Worm (Caenorhabditis elegans): ENCODE measurements around the gene krr-1.

ce11 chrV:7236694-7237093 lies 5.7 kb downstream of the krr-1 start:
- TF ChIP-seq unc-55 (GFP tag; optimal IDR thresholded peaks at IDR 0.05) (no peak), nhr-12 (tag; optimal IDR thresholded peaks at IDR 0.05) (no peak), nhr-237 (tag; optimal IDR thresholded peaks at IDR 0.05) (no peak), alr-1 (tag; optimal IDR thresholded peaks at IDR 0.05) (no peak), ztf-4 (tag; optimal IDR thresholded peaks at IDR 0.05) (no peak), elt-1 (tag; optimal IDR thresholded peaks at IDR 0.05) (no peak), unc-39 (tag; optimal IDR thresholded peaks at IDR 0.05) (no peak), nhr-11 (tag; optimal IDR thresholded peaks at IDR 0.05) (no peak), aly-2 (tag; optimal IDR thresholded peaks at IDR 0.05) (no peak), snpc-4 (tag; optimal IDR thresholded peaks at IDR 0.05) (no peak), nhr-77 (tag; optimal IDR thresholded peaks at IDR 0.05) (no peak), C34F6.9 (tag; optimal IDR thresholded peaks at IDR 0.05) (no peak)

Data from whole organism, L2 larva.